Fruit fly (Drosophila melanogaster) whole organism, embryonic: Measurements from ENCODE around the gene CG42271.

Experiments
- Atf3 ChIP-seq: fragments of 200-800 bp; sonication (Bioruptor generic); optimal IDR thresholded peaks from 3 replicates; lab custom pipeline; 2016; ENCODE audit warnings: missing biosample characterization, missing genetic modification characterization
- Bgb ChIP-seq: fragments of 200-800 bp; sonication (Bioruptor generic); IDR thresholded peaks from 2 replicates; pipeline ENCODE4 v1.3.6; 2022; ENCODE audit warnings: missing biosample characterization, missing genetic modification characterization; ENCODE audit not compliant: partially characterized antibody
- CG10147 ChIP-seq: fragments of 200-800 bp; sonication (Bioruptor generic); optimal IDR thresholded peaks from 2 replicates; lab custom pipeline; 2019; ENCODE audit warnings: missing biosample characterization, mild to moderate bottlenecking, missing genetic modification characterization, moderate library complexity
- CG10209 ChIP-seq: fragments of 200-800 bp; sonication (Bioruptor generic); optimal IDR thresholded peaks from 3 replicates; lab custom pipeline; 2017; ENCODE audit warnings: missing biosample characterization, mild to moderate bottlenecking, missing genetic modification characterization, missing genetic modification reagents
- CG12071 ChIP-seq: fragments of 200-800 bp; sonication (Bioruptor generic); optimal IDR thresholded peaks from 3 replicates; lab custom pipeline; 2018; ENCODE audit warnings: missing biosample characterization, mild to moderate bottlenecking, missing genetic modification characterization
- CG13624 ChIP-seq: fragments of 200-800 bp; sonication (Bioruptor generic); optimal IDR thresholded peaks from 2 replicates; lab custom pipeline; 2016; ENCODE audit warnings: missing biosample characterization, missing genetic modification characterization
- CG14860 ChIP-seq: fragments of 200-800 bp; sonication (Bioruptor generic); IDR thresholded peaks from 3 replicates; pipeline ENCODE4 v1.3.6; 2022; ENCODE audit warnings: missing biosample characterization, missing genetic modification characterization; ENCODE audit not compliant: partially characterized antibody
- CG15479 ChIP-seq: fragments of 200-800 bp; sonication (Bioruptor generic); optimal IDR thresholded peaks from 3 replicates; lab custom pipeline; 2019; ENCODE audit warnings: missing biosample characterization, mild to moderate bottlenecking, missing genetic modification characterization, moderate library complexity
- CG1603 ChIP-seq: fragments of 200-800 bp; sonication (Bioruptor generic); optimal IDR thresholded peaks from 2 replicates; lab custom pipeline; 2019; ENCODE audit warnings: missing biosample characterization, mild to moderate bottlenecking, missing genetic modification characterization, moderate library complexity
- CG18476 ChIP-seq: fragments of 200-800 bp; sonication (Bioruptor generic); optimal IDR thresholded peaks from 2 replicates; lab custom pipeline; 2016; ENCODE audit warnings: missing biosample characterization, mild to moderate bottlenecking, missing genetic modification characterization
- CG2116 ChIP-seq: fragments of 200-800 bp; sonication (Bioruptor generic); optimal IDR thresholded peaks from 3 replicates; lab custom pipeline; 2018; ENCODE audit warnings: missing biosample characterization, mild to moderate bottlenecking, missing genetic modification characterization
- CG2129 ChIP-seq: fragments of 200-800 bp; sonication (Bioruptor generic); IDR thresholded peaks from 2 replicates; pipeline ENCODE4 v1.3.6; 2022; ENCODE audit warnings: missing biosample characterization, missing genetic modification characterization; ENCODE audit not compliant: partially characterized antibody
- CG32532 ChIP-seq: fragments of 200-800 bp; sonication (Bioruptor generic); IDR thresholded peaks from 2 replicates; pipeline ENCODE4 v1.3.6; 2022; ENCODE audit warnings: missing biosample characterization, missing genetic modification characterization
- CG3281 ChIP-seq: fragments of 200-800 bp; sonication (Bioruptor generic); optimal IDR thresholded peaks from 3 replicates; lab custom pipeline; 2017; ENCODE audit warnings: missing biosample characterization, mild to moderate bottlenecking, missing genetic modification characterization
- CG33557 ChIP-seq: fragments of 200-800 bp; sonication (Bioruptor generic); optimal IDR thresholded peaks from 2 replicates; lab custom pipeline; 2019; ENCODE audit warnings: missing biosample characterization, mild to moderate bottlenecking, missing genetic modification characterization, moderate library complexity
- CG3407 ChIP-seq: fragments of 200-800 bp; sonication (Bioruptor generic); optimal IDR thresholded peaks from 2 replicates; lab custom pipeline; 2018; ENCODE audit warnings: missing biosample characterization, mild to moderate bottlenecking, missing genetic modification characterization
- CG43689 ChIP-seq: fragments of 200-800 bp; sonication (Bioruptor generic); IDR thresholded peaks from 2 replicates; pipeline ENCODE4 v1.3.6; 2022; ENCODE audit warnings: missing biosample characterization, missing genetic modification characterization
- CG5180 ChIP-seq: fragments of 200-800 bp; sonication (Bioruptor generic); optimal IDR thresholded peaks from 3 replicates; lab custom pipeline; 2017; ENCODE audit warnings: missing biosample characterization, missing genetic modification characterization, mild to moderate bottlenecking, moderate library complexity, missing genetic modification reagents
- CG6791 ChIP-seq: fragments of 200-800 bp; sonication (Bioruptor generic); IDR thresholded peaks from 3 replicates; pipeline ENCODE4 v1.3.6; 2022; ENCODE audit warnings: missing biosample characterization, missing genetic modification characterization; ENCODE audit not compliant: partially characterized antibody
- CG8089 ChIP-seq: fragments of 200-800 bp; sonication (Bioruptor generic); optimal IDR thresholded peaks from 3 replicates; lab custom pipeline; 2016; ENCODE audit warnings: missing biosample characterization, missing genetic modification characterization
- CoRest ChIP-seq: fragments of 200-800 bp; sonication (Bioruptor generic); optimal IDR thresholded peaks from 3 replicates; lab custom pipeline; 2018; ENCODE audit warnings: missing biosample characterization, mild to moderate bottlenecking, missing genetic modification characterization, moderate library complexity
- Dbx ChIP-seq: fragments of 200-800 bp; sonication (Bioruptor generic); IDR thresholded peaks from 3 replicates; pipeline ENCODE4 v1.3.6; 2022; ENCODE audit warnings: missing biosample characterization, missing genetic modification characterization
- Ets65A ChIP-seq: fragments of 200-800 bp; sonication (Bioruptor generic); peaks from one replicate; lab custom pipeline; 2016; ENCODE audit warnings: missing biosample characterization, missing genetic modification characterization
- Ets97D ChIP-seq: fragments of 200-800 bp; sonication (Bioruptor generic); optimal IDR thresholded peaks from 3 replicates; lab custom pipeline; 2016; ENCODE audit warnings: missing biosample characterization, missing genetic modification characterization
- Hr78 ChIP-seq, 2 experiments: fragments of 200-800 bp in 1 of 2; fragments of >200 bp in 1 of 2; sonication (Bioruptor generic) in 1 of 2; optimal IDR thresholded peaks; 2 replicates each; lab custom pipeline; 2017 to 2019; ENCODE audit warnings: missing biosample characterization in 2 of 2, missing genetic modification characterization in 2 of 2, mild to moderate bottlenecking in 1 of 2, moderate library complexity in 1 of 2
- NC2β ChIP-seq: fragments of 200-800 bp; sonication (Bioruptor generic); optimal IDR thresholded peaks from 2 replicates; lab custom pipeline; 2016; ENCODE audit warnings: missing biosample characterization, missing genetic modification characterization
- Stat92E ChIP-seq, 3 experiments: fragments of >200 bp in 2 of 3; fragments of 200-800 bp in 1 of 3; sonication (Bioruptor generic) in 1 of 3; optimal IDR thresholded peaks; 2 replicates each; lab custom pipeline; 2017 to 2019; ENCODE audit warnings: missing biosample characterization in 3 of 3, missing genetic modification characterization in 3 of 3, mild to moderate bottlenecking in 1 of 3, moderate library complexity in 1 of 3
- Taf1 ChIP-seq: fragments of 200-800 bp; sonication (Bioruptor generic); IDR thresholded peaks from 2 replicates; pipeline ENCODE4 v1.3.6; 2022; ENCODE audit warnings: missing biosample characterization, missing genetic modification characterization
- abd-A ChIP-seq: fragments of 200-800 bp; sonication (Bioruptor generic); optimal IDR thresholded peaks from 3 replicates; lab custom pipeline; 2019; ENCODE audit warnings: missing biosample characterization, mild to moderate bottlenecking, missing genetic modification characterization, moderate library complexity
- ara ChIP-seq: fragments of 200-800 bp; sonication (Bioruptor generic); IDR thresholded peaks from 2 replicates; pipeline ENCODE4 v1.3.6; 2022; ENCODE audit warnings: missing biosample characterization, missing genetic modification characterization
- bigmax ChIP-seq: fragments of 200-800 bp; sonication (Bioruptor generic); optimal IDR thresholded peaks from 2 replicates; lab custom pipeline; 2018; ENCODE audit warnings: missing biosample characterization, mild to moderate bottlenecking, missing genetic modification characterization
- cas ChIP-seq: fragments of 200-800 bp; sonication (Bioruptor generic); IDR thresholded peaks from 2 replicates; pipeline ENCODE4 v1.3.6; 2022; ENCODE audit warnings: missing biosample characterization, missing genetic modification characterization
- chm ChIP-seq: fragments of 200-800 bp; sonication (Bioruptor generic); IDR thresholded peaks from 2 replicates; pipeline ENCODE4 v1.3.6; 2022; ENCODE audit warnings: missing biosample characterization, missing genetic modification characterization
- dmrt11E ChIP-seq: fragments of 200-800 bp; sonication (Bioruptor generic); optimal IDR thresholded peaks from 3 replicates; lab custom pipeline; 2018; ENCODE audit warnings: missing biosample characterization, mild to moderate bottlenecking, missing genetic modification characterization, moderate library complexity
- dmrt99B ChIP-seq: fragments of 200-800 bp; sonication (Bioruptor generic); optimal IDR thresholded peaks from 2 replicates; lab custom pipeline; 2018; ENCODE audit warnings: missing biosample characterization, mild to moderate bottlenecking, missing genetic modification characterization, moderate library complexity
- hb ChIP-seq: fragments of 200-800 bp; sonication (Bioruptor generic); IDR thresholded peaks from 3 replicates; pipeline ENCODE4 v1.3.6; 2022; ENCODE audit warnings: missing biosample characterization, missing genetic modification characterization; ENCODE audit not compliant: partially characterized antibody
- lbe ChIP-seq: fragments of 200-800 bp; sonication (Bioruptor generic); optimal IDR thresholded peaks from 2 replicates; lab custom pipeline; 2016; ENCODE audit warnings: missing biosample characterization, mild to moderate bottlenecking, missing genetic modification characterization
- mirr ChIP-seq: fragments of 200-800 bp; sonication (Bioruptor generic); optimal IDR thresholded peaks from 3 replicates; lab custom pipeline; 2018; ENCODE audit warnings: missing biosample characterization, mild to moderate bottlenecking, missing genetic modification characterization
- pb ChIP-seq: fragments of 200-800 bp; sonication (Bioruptor generic); optimal IDR thresholded peaks from 3 replicates; lab custom pipeline; 2016; ENCODE audit warnings: missing biosample characterization, missing genetic modification characterization
- pfk ChIP-seq: fragments of 200-800 bp; sonication (Bioruptor generic); optimal IDR thresholded peaks from 2 replicates; lab custom pipeline; 2018; ENCODE audit warnings: missing biosample characterization, mild to moderate bottlenecking, missing genetic modification characterization, moderate library complexity
- phol ChIP-seq: fragments of 200-800 bp; sonication (Bioruptor generic); optimal IDR thresholded peaks from 3 replicates; lab custom pipeline; 2018; ENCODE audit warnings: missing biosample characterization, mild to moderate bottlenecking, missing genetic modification characterization, moderate library complexity
- salm ChIP-seq: fragments of 200-800 bp; sonication (Bioruptor generic); optimal IDR thresholded peaks from 2 replicates; lab custom pipeline; 2018; ENCODE audit warnings: missing biosample characterization, mild to moderate bottlenecking, missing genetic modification characterization
- sr ChIP-seq: fragments of 200-800 bp; sonication (Bioruptor generic); IDR thresholded peaks from 3 replicates; pipeline ENCODE4 v1.3.6; 2022; ENCODE audit warnings: missing biosample characterization, missing genetic modification characterization
- tgo ChIP-seq: fragments of 200-800 bp; sonication (Bioruptor generic); IDR thresholded peaks from 3 replicates; pipeline ENCODE4 v1.3.6; 2022; ENCODE audit warnings: missing biosample characterization, missing genetic modification characterization
- trh ChIP-seq: fragments of 200-800 bp; sonication (Bioruptor generic); optimal IDR thresholded peaks from 2 replicates; lab custom pipeline; 2016; ENCODE audit warnings: missing biosample characterization, missing genetic modification characterization
- vfl ChIP-seq: fragments of 200-800 bp; sonication (Bioruptor generic); optimal IDR thresholded peaks from 2 replicates; lab custom pipeline; 2016; ENCODE audit warnings: missing biosample characterization, missing genetic modification characterization
- wdn ChIP-seq: fragments of 200-800 bp; sonication (Bioruptor generic); IDR thresholded peaks from 2 replicates; pipeline ENCODE4 v1.3.6; 2022; ENCODE audit warnings: missing biosample characterization, missing genetic modification characterization

Gene CG42271

dm6 chrX:14214505-14215449, 19.1 kb downstream of the CG42271 start:
- TF ChIP-seq CG12071 (GFP tag; lab: Kevin White, UChicago) (no peak), dmrt99B (peak; percentile 57), ara (GFP tag; lab: Robert Waterston, UW) (0 out of 2 replicates have a peak, but pooled peaks have one; percentile 17), wdn (GFP tag; lab: Robert Waterston, UW) (peak; percentile 44; the same call in 1 of the 2 replicates), CG2116 (GFP tag; lab: Kevin White, UChicago) (no peak), mirr (GFP tag; lab: Kevin White, UChicago) (no peak), hb (GFP tag; lab: Robert Waterston, UW) (no peak), trh (GFP tag; lab: Kevin White, UChicago) (no peak), sr (GFP tag; lab: Robert Waterston, UW) (no peak), CG32532 (peak; percentile 70), Ets65A (GFP tag; lab: Kevin White, UChicago) (peak; percentile 17), Hr78 (GFP tag; optimal IDR thresholded peaks at IDR 0.05; lab: Kevin White, UChicago) (no peak), CG10147 (peak; percentile 75), bigmax (no peak), CG8089 (no peak), CG43689 (no peak), CG13624 (GFP tag; lab: Kevin White, UChicago) (peak; percentile 5), CG1603 (tag; lab: Kevin White, UChicago) (no peak), CG18476 (GFP tag; lab: Kevin White, UChicago) (no peak), Bgb (GFP tag; lab: Robert Waterston, UW) (no peak), Dbx (no peak), CG6791 (GFP tag; lab: Robert Waterston, UW) (no peak), CG3407 (GFP tag; lab: Kevin White, UChicago) (no peak), Ets97D (GFP tag; lab: Kevin White, UChicago) (no peak), Taf1 (GFP tag; lab: Robert Waterston, UW) (0 out of 2 replicates have a peak, but pooled peaks have one; percentile 28), pb (GFP tag; lab: Kevin White, UChicago) (no peak), Stat92E (GFP tag; optimal IDR thresholded peaks at IDR 0.05; lab: Kevin White, UChicago) (no peak), CG3281 (GFP tag; lab: Kevin White, UChicago) (peak; percentile 80), NC2β (no peak), CG2129 (GFP tag; lab: Robert Waterston, UW) (no peak), CG10209 (peak; percentile 48), Atf3 (GFP tag; lab: Kevin White, UChicago) (no peak), abd-A (no peak), pfk (GFP tag; lab: Kevin White, UChicago) (no peak), cas (GFP tag; lab: Robert Waterston, UW) (no peak), CG14860 (no peak), salm (tag; lab: Kevin White, UChicago) (no peak), lbe (GFP tag; lab: Kevin White, UChicago) (no peak), vfl (GFP tag; lab: Kevin White, UChicago) (no peak), tgo (GFP tag; lab: Robert Waterston, UW) (peak; percentile 48; the same call in 1 of the 3 replicates), CG15479 (GFP tag; lab: Kevin White, UChicago) (no peak), chm (GFP tag; lab: Robert Waterston, UW) (no peak), phol (tag; lab: Kevin White, UChicago) (peak; percentile 37), CoRest (tag; lab: Kevin White, UChicago) (peak; percentile 48), CG33557 (GFP tag; lab: Kevin White, UChicago) (no peak), dmrt11E (tag; lab: Kevin White, UChicago) (no peak), CG5180 (GFP tag; lab: Kevin White, UChicago) (peak; percentile 20)
